Fruit fly (Drosophila melanogaster) whole organism, adult: ENCODE measurements around the gene Pfas.

ENCODE experiments used
- CG11617 ChIP-seq: fragments of 200-800 bp; sonication (Bioruptor generic); optimal IDR thresholded peaks from 2 replicates; lab custom pipeline; 2017; ENCODE audit warnings: mild to moderate bottlenecking, missing biosample characterization, missing genetic modification reagents, missing genetic modification characterization
- CG12768 ChIP-seq: fragments of 200-800 bp; sonication (Bioruptor generic); optimal IDR thresholded peaks from 2 replicates; lab custom pipeline; 2017; ENCODE audit warnings: missing biosample characterization, missing genetic modification characterization, mild to moderate bottlenecking, moderate library complexity, missing genetic modification reagents
- CG14711 ChIP-seq: fragments of 200-800 bp; sonication (Bioruptor generic); optimal IDR thresholded peaks from 2 replicates; lab custom pipeline; 2018; ENCODE audit warnings: missing biosample characterization, mild to moderate bottlenecking, missing genetic modification characterization, moderate library complexity
- CG1620 ChIP-seq: fragments of 200-800 bp; sonication (Bioruptor generic); optimal IDR thresholded peaks from 2 replicates; lab custom pipeline; 2016; ENCODE audit warnings: missing biosample characterization, missing genetic modification characterization
- CG33017 ChIP-seq: fragments of 200-800 bp; sonication (Bioruptor generic); optimal IDR thresholded peaks from 2 replicates; lab custom pipeline; 2018; ENCODE audit warnings: missing biosample characterization, mild to moderate bottlenecking, missing genetic modification characterization, moderate library complexity
- CG5204 ChIP-seq: fragments of 200-800 bp; sonication (Bioruptor generic); optimal IDR thresholded peaks from 2 replicates; lab custom pipeline; 2016; ENCODE audit warnings: missing biosample characterization, missing genetic modification characterization
- CG7045 ChIP-seq: fragments of 200-800 bp; sonication (Bioruptor generic); optimal IDR thresholded peaks from 2 replicates; lab custom pipeline; 2017; ENCODE audit warnings: missing biosample characterization, mild to moderate bottlenecking, missing genetic modification characterization
- CG7101 ChIP-seq: fragments of 200-800 bp; sonication (Bioruptor generic); optimal IDR thresholded peaks from 2 replicates; lab custom pipeline; 2018; ENCODE audit warnings: missing biosample characterization, mild to moderate bottlenecking, missing genetic modification characterization, moderate library complexity
- Clk ChIP-seq: fragments of 200-800 bp; sonication (Bioruptor generic); optimal IDR thresholded peaks from 2 replicates; lab custom pipeline; 2017; ENCODE audit warnings: missing biosample characterization, missing genetic modification characterization
- Crg-1 ChIP-seq: fragments of 200-800 bp; sonication (Bioruptor generic); optimal IDR thresholded peaks from 2 replicates; lab custom pipeline; 2016; ENCODE audit warnings: missing biosample characterization, missing genetic modification characterization
- Hr96 ChIP-seq: fragments of 200-800 bp; sonication (Bioruptor generic); optimal IDR thresholded peaks from 2 replicates; lab custom pipeline; 2016; ENCODE audit warnings: missing biosample characterization, missing genetic modification characterization
- Mnt ChIP-seq: fragments of 200-800 bp; sonication (Bioruptor generic); optimal IDR thresholded peaks from 2 replicates; lab custom pipeline; 2016; ENCODE audit warnings: missing biosample characterization, mild to moderate bottlenecking, missing genetic modification characterization
- bab1 ChIP-seq: fragments of 200-800 bp; sonication (Bioruptor generic); optimal IDR thresholded peaks from 3 replicates; lab custom pipeline; 2019; ENCODE audit warnings: missing biosample characterization, mild to moderate bottlenecking, missing genetic modification characterization, moderate library complexity
- cic ChIP-seq: fragments of 200-800 bp; sonication (Bioruptor generic); optimal IDR thresholded peaks from 2 replicates; lab custom pipeline; 2017; ENCODE audit warnings: missing biosample characterization, mild to moderate bottlenecking, missing genetic modification characterization, moderate library complexity
- cnc ChIP-seq, 2 experiments: fragments of >200 bp; optimal IDR thresholded peaks; 2 replicates each; lab custom pipeline; 2017
- kay ChIP-seq: fragments of 200-800 bp; sonication (Bioruptor generic); peaks from one replicate; lab custom pipeline; 2016; ENCODE audit warnings: missing biosample characterization, missing genetic modification characterization, borderline replicate concordance
- ovo ChIP-seq: fragments of 200-800 bp; sonication (Bioruptor generic); optimal IDR thresholded peaks from 2 replicates; lab custom pipeline; 2016; ENCODE audit warnings: missing biosample characterization, missing genetic modification characterization
- pad ChIP-seq: fragments of 200-800 bp; sonication (Bioruptor generic); optimal IDR thresholded peaks from 3 replicates; lab custom pipeline; 2017; ENCODE audit warnings: missing biosample characterization, missing genetic modification characterization, mild to moderate bottlenecking, moderate library complexity, missing genetic modification reagents
- tj ChIP-seq: fragments of 200-800 bp; sonication (Bioruptor generic); optimal IDR thresholded peaks from 3 replicates; lab custom pipeline; 2017; ENCODE audit warnings: missing biosample characterization, mild to moderate bottlenecking, missing genetic modification characterization, moderate library complexity
- toe ChIP-seq: fragments of 200-800 bp; sonication (Bioruptor generic); optimal IDR thresholded peaks from 2 replicates; lab custom pipeline; 2016; ENCODE audit warnings: missing biosample characterization, missing genetic modification characterization

Pfas gene

dm6 chr2L:6087685-6088084 lies 41.8 kb upstream of the Pfas start:
- TF ChIP-seq CG1620 = no peak
- no peak for TF ChIP-seq Hr96 (GFP tag; lab: Kevin White, UChicago)
- TF ChIP-seq pad (GFP tag; lab: Kevin White, UChicago) = no peak

dm6 chr2L:6086771-6087170 lies 40.9 kb upstream of the Pfas start:
- TF ChIP-seq Hr96 (GFP tag; lab: Kevin White, UChicago) = no peak
- no peak for TF ChIP-seq CG11617 (GFP tag; lab: Kevin White, UChicago)
- TF ChIP-seq pad (GFP tag; lab: Kevin White, UChicago) = no peak
- peak; percentile 29 for TF ChIP-seq tj (GFP tag; lab: Kevin White, UChicago)
- peak; percentile 8 for TF ChIP-seq CG14711
- no peak for TF ChIP-seq CG5204 (GFP tag; lab: Kevin White, UChicago)
- TF ChIP-seq ovo (GFP tag; lab: Kevin White, UChicago) = no peak
- no peak for TF ChIP-seq CG7045 (GFP tag; lab: Kevin White, UChicago)
- no peak for TF ChIP-seq kay
- no peak for TF ChIP-seq CG1620
- TF ChIP-seq Clk (GFP tag; lab: Kevin White, UChicago) = no peak
- no peak for TF ChIP-seq Crg-1
- no peak for TF ChIP-seq Mnt (GFP tag; lab: Kevin White, UChicago)
- TF ChIP-seq cnc (optimal IDR thresholded peaks at IDR 0.05; lab: Kevin White, UChicago) = no peak
- TF ChIP-seq bab1 (GFP tag; lab: Kevin White, UChicago) = no peak
- TF ChIP-seq CG12768 (GFP tag; lab: Kevin White, UChicago) = peak; percentile 20
- TF ChIP-seq CG7101 (tag; lab: Kevin White, UChicago) = no peak
- TF ChIP-seq toe (GFP tag; lab: Kevin White, UChicago) = no peak
- no peak for TF ChIP-seq cic (GFP tag; lab: Kevin White, UChicago)
- no peak for TF ChIP-seq CG33017 (tag; lab: Kevin White, UChicago)

dm6 chr2L:6085733-6086317 lies 40.0 kb upstream of the Pfas start:
- no peak for TF ChIP-seq CG7101 (tag; lab: Kevin White, UChicago)
- no peak for TF ChIP-seq CG12768 (GFP tag; lab: Kevin White, UChicago)
- no peak for TF ChIP-seq CG14711
- no peak for TF ChIP-seq pad (GFP tag; lab: Kevin White, UChicago)
- TF ChIP-seq kay = no peak
- no peak for TF ChIP-seq Mnt (GFP tag; lab: Kevin White, UChicago)
- TF ChIP-seq ovo (GFP tag; lab: Kevin White, UChicago) = no peak
- no peak for TF ChIP-seq Clk (GFP tag; lab: Kevin White, UChicago)

dm6 chr2L:6084694-6085093 lies 38.8 kb upstream of the Pfas start:
- no peak for TF ChIP-seq CG33017 (tag; lab: Kevin White, UChicago)
- no peak for TF ChIP-seq Mnt (GFP tag; lab: Kevin White, UChicago)
- TF ChIP-seq pad (GFP tag; lab: Kevin White, UChicago) = no peak
- TF ChIP-seq CG5204 (GFP tag; lab: Kevin White, UChicago) = no peak
- TF ChIP-seq Hr96 (GFP tag; lab: Kevin White, UChicago) = no peak
- TF ChIP-seq kay = no peak
- TF ChIP-seq cic (GFP tag; lab: Kevin White, UChicago) = peak; percentile 9
- TF ChIP-seq cnc (optimal IDR thresholded peaks at IDR 0.05; lab: Kevin White, UChicago) = peak in 1 of 2 experiments; percentile 55
- no peak for TF ChIP-seq ovo (GFP tag; lab: Kevin White, UChicago)
- TF ChIP-seq Crg-1 = no peak

- TF ChIP-seq cic (GFP tag; lab: Kevin White, UChicago) = peak; percentile 96
- TF ChIP-seq CG1620 = no peak
- no peak for TF ChIP-seq Clk (GFP tag; lab: Kevin White, UChicago)
- peak; percentile 65 for TF ChIP-seq tj (GFP tag; lab: Kevin White, UChicago)
- no peak for TF ChIP-seq CG5204 (GFP tag; lab: Kevin White, UChicago)
- TF ChIP-seq kay = peak; percentile 99
- peak; percentile 44 for TF ChIP-seq Hr96 (GFP tag; lab: Kevin White, UChicago)
- peak; percentile 69 for TF ChIP-seq Mnt (GFP tag; lab: Kevin White, UChicago)
- no peak for TF ChIP-seq bab1 (GFP tag; lab: Kevin White, UChicago)
- TF ChIP-seq pad (GFP tag; lab: Kevin White, UChicago) = no peak
- TF ChIP-seq CG33017 (tag; lab: Kevin White, UChicago) = peak; percentile 74
- peak; percentile 97 for TF ChIP-seq ovo (GFP tag; lab: Kevin White, UChicago)
- TF ChIP-seq CG7101 (tag; lab: Kevin White, UChicago) = peak; percentile 18
- TF ChIP-seq CG12768 (GFP tag; lab: Kevin White, UChicago) = peak; percentile 90
- peak; percentile 8 for TF ChIP-seq CG7045 (GFP tag; lab: Kevin White, UChicago)
- TF ChIP-seq CG14711 = no peak
- no peak for TF ChIP-seq toe (GFP tag; lab: Kevin White, UChicago)
- TF ChIP-seq CG11617 (GFP tag; lab: Kevin White, UChicago) = peak; percentile 4
- no peak for TF ChIP-seq Crg-1
- peak in 1 of 2 experiments; percentile 2 for TF ChIP-seq cnc (optimal IDR thresholded peaks at IDR 0.05; lab: Kevin White, UChicago)
Measured at dm6 chr2L:6082936-6083627, 37.2 kb upstream of the Pfas start.

- TF ChIP-seq CG5204 (GFP tag; lab: Kevin White, UChicago) (no peak), Clk (GFP tag; lab: Kevin White, UChicago) (no peak), cic (GFP tag; lab: Kevin White, UChicago) (peak; percentile 90), CG1620 (no peak), CG7045 (GFP tag; lab: Kevin White, UChicago) (no peak), ovo (GFP tag; lab: Kevin White, UChicago) (no peak), CG7101 (tag; lab: Kevin White, UChicago) (peak; percentile 5), Mnt (GFP tag; lab: Kevin White, UChicago) (peak; percentile 6), kay (no peak), toe (GFP tag; lab: Kevin White, UChicago) (no peak), bab1 (GFP tag; lab: Kevin White, UChicago) (no peak), Crg-1 (no peak), CG12768 (GFP tag; lab: Kevin White, UChicago) (peak; percentile 67), CG33017 (tag; lab: Kevin White, UChicago) (peak; percentile 50), tj (GFP tag; lab: Kevin White, UChicago) (peak; percentile 78), Hr96 (GFP tag; lab: Kevin White, UChicago) (no peak), cnc (optimal IDR thresholded peaks at IDR 0.05; lab: Kevin White, UChicago) (peak; percentile 64 to 95), CG11617 (GFP tag; lab: Kevin White, UChicago) (no peak), pad (GFP tag; lab: Kevin White, UChicago) (no peak), CG14711 (peak; percentile 21)
Measured at dm6 chr2L:6082157-6082645, 36.4 kb upstream of the Pfas start, which contains the start of gene Kr-h1. Gene Kr-h1 (plus strand): TSS chr2L:6082603.
